Worm (Caenorhabditis elegans): ENCODE results near the gene ZK856.6.

Gene ZK856.6

ce11 chrV:10246443-10246885 is 48.0 kb downstream of the ZK856.6 start:
- TF ChIP-seq ces-1 (GFP tag; optimal IDR thresholded peaks at IDR 0.05): peak; percentile 2
- TF ChIP-seq ceh-43 (GFP tag; optimal IDR thresholded peaks at IDR 0.05): no peak

ce11 chrV:10246967-10247366 is 48.5 kb downstream of the ZK856.6 start:
- no peak for TF ChIP-seq nhr-2 (tag; optimal IDR thresholded peaks at IDR 0.05)
- TF ChIP-seq pha-4 (tag; optimal IDR thresholded peaks at IDR 0.05): peak; percentile 75

ce11 chrV:10247673-10248239 is 49.3 kb downstream of the ZK856.6 start:
- TF ChIP-seq sem-2 (GFP tag; optimal IDR thresholded peaks at IDR 0.05) (no peak), nhr-2 (tag; optimal IDR thresholded peaks at IDR 0.05) (no peak), nhr-76 (tag; optimal IDR thresholded peaks at IDR 0.05) (no peak)

ce11 chrV:10248255-10248979 is 49.9 kb downstream of the ZK856.6 start, which contains the start of gene akt-1:
Gene akt-1, plus strand, starts transcription at chrV:10248905.
- TF ChIP-seq ham-2 (GFP tag; optimal IDR thresholded peaks at IDR 0.05) (no peak), ceh-83 (GFP tag; optimal IDR thresholded peaks at IDR 0.05) (no peak), mep-1 (tag; optimal IDR thresholded peaks at IDR 0.05) (no peak), pha-4 (tag; optimal IDR thresholded peaks at IDR 0.05) (no peak), ceh-43 (GFP tag; optimal IDR thresholded peaks at IDR 0.05) (no peak), ces-1 (GFP tag; optimal IDR thresholded peaks at IDR 0.05) (no peak), unc-62 (GFP tag; optimal IDR thresholded peaks at IDR 0.05) (no peak), drap-1 (GFP tag; optimal IDR thresholded peaks at IDR 0.05) (no peak), nhr-12 (tag; optimal IDR thresholded peaks at IDR 0.05) (no peak), bed-3 (GFP tag; optimal IDR thresholded peaks at IDR 0.05) (no peak), sptf-1 (tag; optimal IDR thresholded peaks at IDR 0.05) (no peak), ceh-39 (tag; optimal IDR thresholded peaks at IDR 0.05) (no peak), nhr-237 (tag; optimal IDR thresholded peaks at IDR 0.05) (no peak), nhr-76 (tag; optimal IDR thresholded peaks at IDR 0.05) (no peak), lin-32 (GFP tag; optimal IDR thresholded peaks at IDR 0.05) (no peak)

- no peak for TF ChIP-seq drap-1 (GFP tag; optimal IDR thresholded peaks at IDR 0.05)
- no peak for TF ChIP-seq unc-39 (tag; optimal IDR thresholded peaks at IDR 0.05)
- TF ChIP-seq mls-2 (tag; optimal IDR thresholded peaks at IDR 0.05): no peak
- no peak for TF ChIP-seq lin-32 (GFP tag; optimal IDR thresholded peaks at IDR 0.05)
- TF ChIP-seq blmp-1 (tag; optimal IDR thresholded peaks at IDR 0.05): no peak
- no peak for TF ChIP-seq tbx-8 (GFP tag; optimal IDR thresholded peaks at IDR 0.05)
Measured at ce11 chrV:10249515-10249914, 51.0 kb downstream of the ZK856.6 start.

All from whole organism, mixed stage, embryonic.